Fruit fly (Drosophila melanogaster) whole organism, prepupa: Measurements from ENCODE around the gene Mur29B.

ENCODE experiments used
- CG31627 ChIP-seq: fragments of 200-800 bp; sonication (Bioruptor generic); optimal IDR thresholded peaks from 3 replicates; lab custom pipeline; 2016; ENCODE audit warnings: missing biosample characterization, missing genetic modification characterization
- OdsH ChIP-seq: fragments of 200-800 bp; sonication (Bioruptor generic); optimal IDR thresholded peaks from 3 replicates; lab custom pipeline; 2016; ENCODE audit warnings: missing biosample characterization, missing genetic modification characterization
- Sox14 ChIP-seq: fragments of 200-800 bp; sonication (Bioruptor generic); optimal IDR thresholded peaks from 3 replicates; lab custom pipeline; 2016; ENCODE audit warnings: missing biosample characterization, missing genetic modification characterization
- ss ChIP-seq, 2 experiments: fragments of 200-800 bp; sonication (Bioruptor generic); optimal IDR thresholded peaks; 2 replicates in 1 of 2; 3 replicates in 1 of 2; lab custom pipeline; 2017 to 2018; ENCODE audit warnings: mild to moderate bottlenecking in 2 of 2, missing biosample characterization in 2 of 2, missing genetic modification characterization in 2 of 2, moderate library complexity in 1 of 2

The Mur29B gene

dm6 chr2L:8403286-8404270 is 51.6 kb downstream of the Mur29B start, which contains the start of gene emb (continued):
- TF ChIP-seq Sox14 (GFP tag; lab: Kevin White, UChicago): peak; percentile 70
- peak in 1 of 2 experiments; percentile 89 for TF ChIP-seq ss (GFP tag; optimal IDR thresholded peaks at IDR 0.05; lab: Kevin White, UChicago)
- peak; percentile 62 for TF ChIP-seq CG31627
- peak; percentile 30 for TF ChIP-seq OdsH (GFP tag; lab: Kevin White, UChicago)
